Worm (Caenorhabditis elegans) whole organism, L4/young adult: ENCODE measurements around the gene scl-2.

Experiments
- W03F9.2 ChIP-seq: fragments of 150-350 bp; optimal IDR thresholded peaks from 2 replicates; lab custom pipeline; 2014; ENCODE audit warnings: missing biosample characterization, missing genetic modification characterization
- dao-5 ChIP-seq: sonication (generic microtip); optimal IDR thresholded peaks from 2 replicates; lab custom pipeline; 2016; ENCODE audit warnings: missing genotype, missing genetic modification characterization, moderate library complexity, missing compliant biosample characterization
- him-1 ChIP-seq: sonication (generic microtip); optimal IDR thresholded peaks from 2 replicates; lab custom pipeline; 2016; ENCODE audit warnings: missing genotype, missing genetic modification reagents, missing genetic modification characterization, missing compliant biosample characterization

DNA sequence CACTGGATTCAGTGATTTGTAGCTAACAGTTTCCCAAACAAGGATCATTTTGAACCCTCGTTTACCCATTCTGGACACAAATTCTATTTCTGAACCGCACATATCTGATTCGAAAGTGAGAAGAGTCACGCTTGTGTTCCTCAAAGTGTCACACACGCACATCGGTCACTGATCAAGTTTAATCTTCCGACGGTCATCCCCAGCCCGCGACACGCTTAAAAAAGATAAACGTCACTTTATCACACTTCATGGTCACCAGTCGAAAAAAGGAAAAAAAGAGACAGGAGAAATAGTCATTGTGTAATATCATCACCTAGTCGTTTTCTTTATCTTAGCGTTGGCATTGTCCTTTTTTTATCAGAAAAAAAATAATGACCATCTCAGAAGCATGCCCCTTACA is 20.2 kb downstream of the scl-2 start:
- no peak for TF ChIP-seq him-1 (tag; lab: Kevin White, UChicago)
- no peak for TF ChIP-seq W03F9.2 (tag; lab: Kevin White, UChicago)
- no peak for TF ChIP-seq dao-5 (tag; lab: Kevin White, UChicago)
